Worm (Caenorhabditis elegans) whole organism, late embryonic: Measurements from ENCODE around the gene ZK1098.2.

ENCODE experiments used
- F13H6.1 ChIP-seq: sonication (generic microtip); optimal IDR thresholded peaks from 2 replicates; lab custom pipeline; 2016; ENCODE audit warnings: missing genetic modification characterization, missing compliant biosample characterization
- K09A11.1 ChIP-seq: sonication (generic microtip); optimal IDR thresholded peaks from 2 replicates; lab custom pipeline; 2017; ENCODE audit warnings: antibody characterized with exemption, mild to moderate bottlenecking, missing genetic modification characterization, missing compliant biosample characterization; ENCODE audit not compliant: insufficient read depth
- Y22D7AL.16 ChIP-seq: sonication (generic microtip); optimal IDR thresholded peaks from 2 replicates; lab custom pipeline; 2016; ENCODE audit warnings: missing genetic modification characterization, missing compliant biosample characterization
- ama-1 ChIP-seq: fragments of 150-350 bp; optimal IDR thresholded peaks from 2 replicates; lab custom pipeline; 2014
- ceh-31 ChIP-seq: sonication (generic microtip); optimal IDR thresholded peaks from 2 replicates; lab custom pipeline; 2016; ENCODE audit warnings: missing genetic modification characterization, missing compliant biosample characterization
- ceh-9 ChIP-seq: sonication (generic microtip); optimal IDR thresholded peaks from 2 replicates; lab custom pipeline; 2016; ENCODE audit warnings: mild to moderate bottlenecking, missing genetic modification characterization, inconsistent platforms, missing compliant biosample characterization
- che-1 ChIP-seq: sonication (generic microtip); optimal IDR thresholded peaks from 2 replicates; lab custom pipeline; 2016; ENCODE audit warnings: mild to moderate bottlenecking, missing genetic modification characterization, missing compliant biosample characterization
- fkh-10 ChIP-seq: fragments of 150-350 bp; optimal IDR thresholded peaks from 2 replicates; lab custom pipeline; 2014; ENCODE audit warnings: missing biosample characterization, missing genetic modification reagents, missing genetic modification characterization
- nfya-1 ChIP-seq: sonication (generic microtip); optimal IDR thresholded peaks from 2 replicates; lab custom pipeline; 2017; ENCODE audit warnings: missing genetic modification characterization, mild to moderate bottlenecking, missing compliant biosample characterization, antibody characterized with exemption, moderate library complexity
- pha-4 ChIP-seq: fragments of 150-350 bp; optimal IDR thresholded peaks from 2 replicates; lab custom pipeline; 2018; ENCODE audit warnings: missing biosample characterization, missing genetic modification reagents, missing genetic modification characterization
- rnt-1 ChIP-seq: sonication (generic microtip); optimal IDR thresholded peaks from 2 replicates; lab custom pipeline; 2016; ENCODE audit warnings: missing genetic modification characterization, missing compliant biosample characterization

- TF ChIP-seq che-1 (tag; lab: Kevin White, UChicago) (no peak), ceh-31 (tag; lab: Kevin White, UChicago) (no peak), ama-1 (lab: Kevin White, UChicago) (no peak), nfya-1 (tag; lab: Kevin White, UChicago) (no peak), fkh-10 (no peak), pha-4 (tag; lab: Kevin White, UChicago) (no peak), F13H6.1 (no peak), ceh-9 (tag; lab: Kevin White, UChicago) (no peak), Y22D7AL.16 (tag; lab: Kevin White, UChicago) (no peak), rnt-1 (tag; lab: Kevin White, UChicago) (no peak), K09A11.1 (tag; lab: Kevin White, UChicago) (no peak)
These were observed 2.1 kb upstream of the ZK1098.2 start, which contains the start of gene ZK1098.6 for ce11 chrIII:9526851-9527250.
